Fruit fly (Drosophila melanogaster) whole organism, embryonic: ENCODE data around the gene Stat92E.

Experiments used
- B-H1 ChIP-seq: fragments of 200-800 bp; sonication (Bioruptor generic); IDR thresholded peaks from 3 replicates; pipeline ENCODE4 v1.3.6; 2022; ENCODE audit warnings: missing biosample characterization, missing genetic modification characterization
- Bteb2 ChIP-seq: fragments of 200-800 bp; sonication (Bioruptor generic); optimal IDR thresholded peaks from 2 replicates; lab custom pipeline; 2016; ENCODE audit warnings: missing biosample characterization, missing genetic modification characterization
- CG10959 ChIP-seq: fragments of 200-800 bp; sonication (Bioruptor generic); IDR thresholded peaks from 2 replicates; pipeline ENCODE4 v1.3.6; 2022; ENCODE audit warnings: missing biosample characterization, missing genetic modification characterization
- CG11093 ChIP-seq: fragments of 200-800 bp; sonication (Bioruptor generic); IDR thresholded peaks from 3 replicates; pipeline ENCODE4 v1.3.6; 2022; ENCODE audit warnings: missing biosample characterization, missing genetic modification characterization
- CG11247 ChIP-seq: fragments of 200-800 bp; sonication (Bioruptor generic); IDR thresholded peaks from 2 replicates; pipeline ENCODE4 v1.3.6; 2022; ENCODE audit warnings: missing biosample characterization, missing genetic modification characterization
- CG11723 ChIP-seq: fragments of 200-800 bp; sonication (Bioruptor generic); optimal IDR thresholded peaks from 2 replicates; lab custom pipeline; 2017; ENCODE audit warnings: missing biosample characterization, mild to moderate bottlenecking, missing genetic modification characterization
- CG12942 ChIP-seq: fragments of 200-800 bp; sonication (Bioruptor generic); optimal IDR thresholded peaks from 3 replicates; lab custom pipeline; 2016; ENCODE audit warnings: missing biosample characterization, missing genetic modification characterization
- CG13296 ChIP-seq: fragments of 200-800 bp; sonication (Bioruptor generic); optimal IDR thresholded peaks from 3 replicates; lab custom pipeline; 2018; ENCODE audit warnings: missing biosample characterization, mild to moderate bottlenecking, missing genetic modification characterization
- CG14441 ChIP-seq: fragments of 200-800 bp; sonication (Bioruptor generic); IDR thresholded peaks from 2 replicates; pipeline ENCODE4 v1.3.6; 2022; ENCODE audit warnings: missing biosample characterization, missing genetic modification characterization
- CG17328 ChIP-seq: fragments of 200-800 bp; sonication (Bioruptor generic); IDR thresholded peaks from 2 replicates; pipeline ENCODE4 v1.3.6; 2022; ENCODE audit warnings: missing biosample characterization, missing genetic modification characterization
- CG18476 ChIP-seq: fragments of 200-800 bp; sonication (Bioruptor generic); optimal IDR thresholded peaks from 2 replicates; lab custom pipeline; 2016; ENCODE audit warnings: missing biosample characterization, mild to moderate bottlenecking, missing genetic modification characterization
- CG32767 ChIP-seq: fragments of 200-800 bp; sonication (Bioruptor generic); IDR thresholded peaks from 2 replicates; pipeline ENCODE4 v1.3.6; 2022; ENCODE audit warnings: missing biosample characterization, missing genetic modification characterization
- CG33557 ChIP-seq: fragments of 200-800 bp; sonication (Bioruptor generic); optimal IDR thresholded peaks from 2 replicates; lab custom pipeline; 2019; ENCODE audit warnings: missing biosample characterization, mild to moderate bottlenecking, missing genetic modification characterization, moderate library complexity
- CG5180 ChIP-seq: fragments of 200-800 bp; sonication (Bioruptor generic); optimal IDR thresholded peaks from 3 replicates; lab custom pipeline; 2017; ENCODE audit warnings: missing biosample characterization, missing genetic modification characterization, mild to moderate bottlenecking, moderate library complexity, missing genetic modification reagents
- CG7271 ChIP-seq: fragments of 200-800 bp; sonication (Bioruptor generic); optimal IDR thresholded peaks from 2 replicates; lab custom pipeline; 2018; ENCODE audit warnings: missing biosample characterization, mild to moderate bottlenecking, missing genetic modification characterization, moderate library complexity
- CG7786 ChIP-seq: fragments of 200-800 bp; sonication (Bioruptor generic); optimal IDR thresholded peaks from 2 replicates; lab custom pipeline; 2016; ENCODE audit warnings: missing biosample characterization, missing genetic modification characterization
- CG8281 ChIP-seq: fragments of 200-800 bp; sonication (Bioruptor generic); optimal IDR thresholded peaks from 2 replicates; lab custom pipeline; 2018; ENCODE audit warnings: missing biosample characterization, mild to moderate bottlenecking, missing genetic modification characterization, moderate library complexity
- CG9215 ChIP-seq: fragments of 200-800 bp; sonication (Bioruptor generic); IDR thresholded peaks from 2 replicates; pipeline ENCODE4 v1.3.6; 2022; ENCODE audit warnings: missing biosample characterization, missing genetic modification characterization
- Dad ChIP-seq: fragments of 200-800 bp; sonication (Bioruptor generic); optimal IDR thresholded peaks from 3 replicates; lab custom pipeline; 2016; ENCODE audit warnings: missing biosample characterization, missing genetic modification characterization
- Dp ChIP-seq: fragments of 200-800 bp; sonication (Bioruptor generic); optimal IDR thresholded peaks from 2 replicates; lab custom pipeline; 2018; ENCODE audit warnings: missing biosample characterization, mild to moderate bottlenecking, missing genetic modification characterization, moderate library complexity
- E2f2 ChIP-seq: fragments of 200-800 bp; sonication (Bioruptor generic); IDR thresholded peaks from 2 replicates; pipeline ENCODE4 v1.3.6; 2022; ENCODE audit warnings: missing biosample characterization, missing genetic modification characterization
- Fer1 ChIP-seq: fragments of 200-800 bp; sonication (Bioruptor generic); optimal IDR thresholded peaks from 2 replicates; lab custom pipeline; 2017; ENCODE audit warnings: missing biosample characterization, mild to moderate bottlenecking, missing genetic modification characterization
- HLH3B ChIP-seq: fragments of 200-800 bp; sonication (Bioruptor generic); IDR thresholded peaks from 2 replicates; pipeline ENCODE4 v1.3.6; 2022; ENCODE audit warnings: missing biosample characterization, missing genetic modification characterization
- HLHmδ ChIP-seq: fragments of 200-800 bp; sonication (Bioruptor generic); optimal IDR thresholded peaks from 2 replicates; lab custom pipeline; 2018; ENCODE audit warnings: missing biosample characterization, mild to moderate bottlenecking, missing genetic modification characterization, moderate library complexity
- MTF-1 ChIP-seq: fragments of 200-800 bp; sonication (Bioruptor generic); optimal IDR thresholded peaks from 2 replicates; lab custom pipeline; 2018; ENCODE audit warnings: missing biosample characterization, mild to moderate bottlenecking, missing genetic modification characterization, borderline replicate concordance
- Meics ChIP-seq: fragments of 200-800 bp; sonication (Bioruptor generic); optimal IDR thresholded peaks from 2 replicates; lab custom pipeline; 2017; ENCODE audit warnings: missing biosample characterization, mild to moderate bottlenecking, missing genetic modification characterization
- Mrtf ChIP-seq: fragments of 200-800 bp; sonication (Bioruptor generic); IDR thresholded peaks from 3 replicates; pipeline ENCODE4 v1.3.6; 2022; ENCODE audit warnings: missing biosample characterization, missing genetic modification characterization
- Myb ChIP-seq: fragments of 200-800 bp; sonication (Bioruptor generic); optimal IDR thresholded peaks from 2 replicates; lab custom pipeline; 2016; ENCODE audit warnings: missing biosample characterization, missing genetic modification characterization
- Oaz ChIP-seq: fragments of 200-800 bp; sonication (Bioruptor generic); IDR thresholded peaks from 2 replicates; pipeline ENCODE4 v1.3.6; 2022; ENCODE audit warnings: missing biosample characterization, missing genetic modification characterization
- PHDP ChIP-seq: fragments of 200-800 bp; sonication (Bioruptor generic); optimal IDR thresholded peaks from 3 replicates; lab custom pipeline; 2018; ENCODE audit warnings: missing biosample characterization, mild to moderate bottlenecking, missing genetic modification characterization, moderate library complexity
- Six4 ChIP-seq: fragments of 200-800 bp; sonication (Bioruptor generic); optimal IDR thresholded peaks from 2 replicates; lab custom pipeline; 2016; ENCODE audit warnings: missing biosample characterization, missing genetic modification characterization
- Sox102F ChIP-seq: fragments of 200-800 bp; sonication (Bioruptor generic); optimal IDR thresholded peaks from 2 replicates; lab custom pipeline; 2018; ENCODE audit warnings: missing biosample characterization, mild to moderate bottlenecking, missing genetic modification characterization, moderate library complexity
- abd-A ChIP-seq: fragments of 200-800 bp; sonication (Bioruptor generic); optimal IDR thresholded peaks from 3 replicates; lab custom pipeline; 2019; ENCODE audit warnings: missing biosample characterization, mild to moderate bottlenecking, missing genetic modification characterization, moderate library complexity
- bab2 ChIP-seq: fragments of 200-800 bp; sonication (Bioruptor generic); optimal IDR thresholded peaks from 2 replicates; lab custom pipeline; 2016; ENCODE audit warnings: missing biosample characterization, missing genetic modification characterization
- bbx ChIP-seq: fragments of 200-800 bp; sonication (Bioruptor generic); IDR thresholded peaks from 2 replicates; pipeline ENCODE4 v1.3.6; 2022; ENCODE audit warnings: missing biosample characterization, missing genetic modification characterization; ENCODE audit not compliant: partially characterized antibody
- emc ChIP-seq: fragments of 200-800 bp; sonication (Bioruptor generic); optimal IDR thresholded peaks from 2 replicates; lab custom pipeline; 2016; ENCODE audit warnings: missing biosample characterization, missing genetic modification characterization
- her ChIP-seq: fragments of 200-800 bp; sonication (Bioruptor generic); optimal IDR thresholded peaks from 2 replicates; lab custom pipeline; 2016; ENCODE audit warnings: missing biosample characterization, missing genetic modification characterization
- ind ChIP-seq: fragments of 200-800 bp; sonication (Bioruptor generic); optimal IDR thresholded peaks from 3 replicates; lab custom pipeline; 2016; ENCODE audit warnings: missing biosample characterization, missing genetic modification characterization
- nerfin-1 ChIP-seq: fragments of 200-800 bp; sonication (Bioruptor generic); optimal IDR thresholded peaks from 3 replicates; lab custom pipeline; 2019; ENCODE audit warnings: missing biosample characterization, mild to moderate bottlenecking, missing genetic modification characterization, moderate library complexity
- nom ChIP-seq: fragments of 200-800 bp; sonication (Bioruptor generic); optimal IDR thresholded peaks from 2 replicates; lab custom pipeline; 2017; ENCODE audit warnings: missing biosample characterization, missing genetic modification characterization, mild to moderate bottlenecking, moderate library complexity, missing genetic modification reagents
- peb ChIP-seq: fragments of 200-800 bp; sonication (Bioruptor generic); IDR thresholded peaks from 2 replicates; pipeline ENCODE4 v1.3.6; 2022; ENCODE audit warnings: missing biosample characterization, missing genetic modification characterization
- pros ChIP-seq: fragments of 200-800 bp; sonication (Bioruptor generic); optimal IDR thresholded peaks from 3 replicates; lab custom pipeline; 2019; ENCODE audit warnings: missing biosample characterization, mild to moderate bottlenecking, missing genetic modification characterization, moderate library complexity
- pum ChIP-seq: fragments of 200-800 bp; sonication (Bioruptor generic); optimal IDR thresholded peaks from 2 replicates; lab custom pipeline; 2016; ENCODE audit warnings: missing biosample characterization, missing genetic modification characterization
- ro ChIP-seq: fragments of 200-800 bp; sonication (Bioruptor generic); IDR thresholded peaks from 2 replicates; pipeline ENCODE4 v1.3.6; 2022; ENCODE audit warnings: missing biosample characterization, missing genetic modification characterization
- sens-2 ChIP-seq: fragments of 200-800 bp; sonication (Bioruptor generic); IDR thresholded peaks from 2 replicates; pipeline ENCODE4 v1.3.6; 2022; ENCODE audit warnings: missing biosample characterization, missing genetic modification characterization
- slbo ChIP-seq: fragments of 200-800 bp; sonication (Bioruptor generic); IDR thresholded peaks from 2 replicates; pipeline ENCODE4 v1.3.6; 2022; ENCODE audit warnings: missing biosample characterization, missing genetic modification characterization
- sna ChIP-seq: fragments of 200-800 bp; sonication (Bioruptor generic); IDR thresholded peaks from 2 replicates; pipeline ENCODE4 v1.3.6; 2022; ENCODE audit warnings: missing biosample characterization, missing genetic modification characterization; ENCODE audit not compliant: partially characterized antibody
- sr ChIP-seq: fragments of 200-800 bp; sonication (Bioruptor generic); IDR thresholded peaks from 3 replicates; pipeline ENCODE4 v1.3.6; 2022; ENCODE audit warnings: missing biosample characterization, missing genetic modification characterization
- toy ChIP-seq: fragments of 200-800 bp; sonication (Bioruptor generic); IDR thresholded peaks from 2 replicates; pipeline ENCODE4 v1.3.6; 2022; ENCODE audit warnings: missing biosample characterization, missing genetic modification characterization
- wor ChIP-seq: fragments of 200-800 bp; sonication (Bioruptor generic); IDR thresholded peaks from 2 replicates; pipeline ENCODE4 v1.3.6; 2022; ENCODE audit warnings: missing biosample characterization, missing genetic modification characterization
- z ChIP-seq: fragments of 200-800 bp; sonication (Bioruptor generic); IDR thresholded peaks from 3 replicates; pipeline ENCODE4 v1.3.6; 2022; ENCODE audit warnings: missing biosample characterization, missing genetic modification characterization

Stat92E gene

dm6 chr3R:20579816-20580215 lies 27.7 kb upstream of the Stat92E start, which contains the start of the genes EloB and Srp14 (continued):
- TF ChIP-seq PHDP (peak; percentile 85), Sox102F (GFP tag; lab: Kevin White, UChicago) (no peak), E2f2 (GFP tag; lab: Robert Waterston, UW) (peak; percentile 70), Meics (GFP tag; lab: Kevin White, UChicago) (peak; percentile 81), Mrtf (peak; percentile 64; the same call in 2 of the 3 replicates), sna (GFP tag; lab: Robert Waterston, UW) (peak; percentile 98), nom (GFP tag; lab: Kevin White, UChicago) (peak; percentile 17), pros (GFP tag; lab: Kevin White, UChicago) (no peak), CG7786 (GFP tag; lab: Kevin White, UChicago) (peak; percentile 82), abd-A (tag; lab: Kevin White, UChicago) (no peak), Six4 (GFP tag; lab: Kevin White, UChicago) (peak; percentile 61), Myb (GFP tag; lab: Kevin White, UChicago) (peak; percentile 37), CG9215 (GFP tag; lab: Robert Waterston, UW) (peak; percentile 72), CG5180 (GFP tag; lab: Kevin White, UChicago) (no peak), ind (GFP tag; lab: Kevin White, UChicago) (peak; percentile 81), CG7271 (tag; lab: Kevin White, UChicago) (no peak), CG10959 (GFP tag; lab: Robert Waterston, UW) (peak; percentile 70), Dp (GFP tag; lab: Kevin White, UChicago) (peak; percentile 44), CG17328 (GFP tag; lab: Robert Waterston, UW) (peak; percentile 80), CG32767 (GFP tag; lab: Robert Waterston, UW) (peak; percentile 70; the same call in 1 of the 2 replicates), HLHmδ (no peak), Dad (GFP tag; lab: Kevin White, UChicago) (peak; percentile 81), sens-2 (GFP tag; lab: Robert Waterston, UW) (no peak), B-H1 (GFP tag; lab: Robert Waterston, UW) (peak; percentile 43; the same call in 2 of the 3 replicates), CG11723 (GFP tag; lab: Kevin White, UChicago) (peak; percentile 64), wor (GFP tag; lab: Robert Waterston, UW) (0 out of 2 replicates have a peak, but pooled peaks have one; percentile 33), peb (GFP tag; lab: Robert Waterston, UW) (no peak), CG11247 (peak; percentile 72), ro (GFP tag; lab: Robert Waterston, UW) (peak; percentile 36; the same call in 1 of the 2 replicates), z (GFP tag; lab: Robert Waterston, UW) (no peak), CG8281 (tag; lab: Kevin White, UChicago) (no peak), pum (GFP tag; lab: Kevin White, UChicago) (peak; percentile 76), toy (GFP tag; lab: Robert Waterston, UW) (0 out of 2 replicates have a peak, but pooled peaks have one; percentile 9), slbo (GFP tag; lab: Robert Waterston, UW) (peak; percentile 89), sr (GFP tag; lab: Robert Waterston, UW) (0 out of 3 replicates have a peak, but pooled peaks have one; percentile 23), HLH3B (peak; percentile 63), CG12942 (GFP tag; lab: Kevin White, UChicago) (peak; percentile 78), emc (GFP tag; lab: Kevin White, UChicago) (peak; percentile 48), bbx (GFP tag; lab: Robert Waterston, UW) (peak; percentile 96), Oaz (no peak), bab2 (GFP tag; lab: Kevin White, UChicago) (peak; percentile 83), CG18476 (peak; percentile 62), Bteb2 (peak; percentile 82), her (GFP tag; lab: Kevin White, UChicago) (peak; percentile 65), Fer1 (GFP tag; lab: Kevin White, UChicago) (peak; percentile 78), CG13296 (GFP tag; lab: Kevin White, UChicago) (peak; percentile 81), CG14441 (GFP tag; lab: Robert Waterston, UW) (peak; percentile 69), CG33557 (GFP tag; lab: Kevin White, UChicago) (peak; percentile 68), CG11093 (0 out of 3 replicates have a peak, but pooled peaks have one; percentile 11), nerfin-1 (tag; lab: Kevin White, UChicago) (peak; percentile 77), MTF-1 (peak; percentile 31)
